Worm (Caenorhabditis elegans) whole organism, young adult: Measurements from ENCODE around the gene cyp-23A1.

Source experiments
- B0336.3 ChIP-seq: fragments of 200-800 bp; sonication (Bioruptor generic); IDR thresholded peaks from 2 replicates; pipeline ENCODE4 v1.3.6; 2022; ENCODE audit warnings: missing genetic modification characterization, missing compliant biosample characterization
- Y95B8A.8 ChIP-seq: fragments of 200-800 bp; sonication (Bioruptor generic); IDR thresholded peaks from 2 replicates; pipeline ENCODE4 v1.3.6; 2022; ENCODE audit warnings: missing genetic modification reagents, missing genetic modification characterization, missing compliant biosample characterization
- ceh-79 ChIP-seq: sonication (generic microtip); optimal IDR thresholded peaks from 2 replicates; lab custom pipeline; 2017; ENCODE audit warnings: mild to moderate bottlenecking, missing genetic modification characterization, missing compliant biosample characterization
- chd-7 ChIP-seq: sonication (generic microtip); optimal IDR thresholded peaks from 2 replicates; lab custom pipeline; 2016; ENCODE audit warnings: mild to moderate bottlenecking, missing genetic modification characterization, moderate library complexity, missing compliant biosample characterization
- egl-44 ChIP-seq: fragments of 200-800 bp; sonication (Bioruptor generic); IDR thresholded peaks from 2 replicates; pipeline ENCODE4 v1.3.6; 2022; ENCODE audit warnings: missing genetic modification reagents, missing genetic modification characterization, missing compliant biosample characterization
- ets-4 ChIP-seq: fragments of 200-800 bp; sonication (Bioruptor generic); optimal IDR thresholded peaks from 2 replicates; lab custom pipeline; 2018; ENCODE audit warnings: mild to moderate bottlenecking, missing genetic modification characterization, missing compliant biosample characterization
- him-1 ChIP-seq: sonication (generic microtip); optimal IDR thresholded peaks from 2 replicates; lab custom pipeline; 2016; ENCODE audit warnings: missing genotype, missing genetic modification reagents, missing genetic modification characterization, missing compliant biosample characterization
- lin-35 ChIP-seq, 3 experiments: fragments of 150-350 bp in 2 of 3; sonication (generic microtip) in 1 of 3; optimal IDR thresholded peaks; 2 replicates each; lab custom pipeline; 2014 to 2018; ENCODE audit warnings: missing biosample characterization in 3 of 3, missing genetic modification characterization in 3 of 3, missing genetic modification reagents in 3 of 3
- lir-1 ChIP-seq: fragments of 200-800 bp; sonication (Bioruptor generic); conservative IDR thresholded peaks from 2 replicates; pipeline ENCODE4 v1.3.6; 2022; ENCODE audit warnings: missing genetic modification reagents, missing genetic modification characterization, missing compliant biosample characterization
- snpc-4 ChIP-seq, 5 experiments: fragments of 150-350 bp in 1 of 5; sonication (generic microtip) in 4 of 5; optimal IDR thresholded peaks; 2 replicates each; lab custom pipeline; 2014 to 2018; ENCODE audit warnings: missing genetic modification characterization in 5 of 5, missing biosample characterization in 3 of 5, antibody characterized with exemption in 2 of 5, mild to moderate bottlenecking in 2 of 5, missing compliant biosample characterization in 2 of 5, missing genotype in 2 of 5, moderate library complexity in 2 of 5, missing genetic modification reagents in 1 of 5

DNA sequence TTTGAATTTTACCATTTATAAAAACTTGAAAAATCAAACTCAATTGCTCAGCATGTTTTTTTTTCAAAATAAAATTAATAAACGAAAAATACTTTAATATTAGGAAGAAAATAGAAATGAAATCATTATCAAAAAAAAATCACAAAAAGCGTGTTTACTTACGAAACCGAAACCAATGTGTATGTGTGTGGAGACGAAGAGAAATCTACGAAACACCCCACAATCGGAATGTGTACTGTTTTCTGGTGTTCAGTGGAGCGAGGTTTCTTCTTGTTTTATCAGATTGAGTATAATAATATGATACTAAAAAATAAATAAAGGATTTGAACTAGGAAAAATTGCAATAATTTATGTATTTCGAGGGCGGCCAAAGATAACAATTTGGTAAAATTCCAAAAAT is 4.3 kb upstream of the cyp-23A1 start:
- TF ChIP-seq B0336.3 (GFP tag; lab: Robert Waterston, UW) (no peak), snpc-4 (GFP tag; optimal IDR thresholded peaks at IDR 0.05; lab: Kevin White, UChicago) (no peak), snpc-4 (tag; optimal IDR thresholded peaks at IDR 0.05; lab: Kevin White, UChicago) (no peak), Y95B8A.8 (GFP tag; lab: Robert Waterston, UW) (no peak), lin-35 (GFP tag; optimal IDR thresholded peaks at IDR 0.05; lab: Kevin White, UChicago) (no peak), ets-4 (GFP tag; lab: Kevin White, UChicago) (no peak), him-1 (tag; lab: Kevin White, UChicago) (no peak), chd-7 (tag; lab: Kevin White, UChicago) (no peak), lir-1 (GFP tag; lab: Robert Waterston, UW) (no peak), ceh-79 (tag; lab: Kevin White, UChicago) (no peak), egl-44 (no peak)
